Worm (Caenorhabditis elegans) whole organism, late embryonic: Measurements from ENCODE around the gene nhr-7.

Source experiments
- K02D7.2 ChIP-seq: sonication (generic microtip); optimal IDR thresholded peaks from 2 replicates; lab custom pipeline; 2017; ENCODE audit warnings: mild to moderate bottlenecking, missing genetic modification characterization, missing compliant biosample characterization
- ahr-1 ChIP-seq: sonication (generic microtip); optimal IDR thresholded peaks from 2 replicates; lab custom pipeline; 2016; ENCODE audit warnings: missing genetic modification characterization, missing compliant biosample characterization
- ama-1 ChIP-seq: fragments of 150-350 bp; optimal IDR thresholded peaks from 2 replicates; lab custom pipeline; 2014
- ceh-30 ChIP-seq: fragments of 150-350 bp; optimal IDR thresholded peaks from 2 replicates; lab custom pipeline; 2014; ENCODE audit warnings: missing biosample characterization, missing genetic modification characterization
- fkh-10 ChIP-seq: fragments of 150-350 bp; optimal IDR thresholded peaks from 2 replicates; lab custom pipeline; 2014; ENCODE audit warnings: missing biosample characterization, missing genetic modification reagents, missing genetic modification characterization
- hlh-13 ChIP-seq: fragments of 200-800 bp; sonication (Bioruptor generic); optimal IDR thresholded peaks from 2 replicates; lab custom pipeline; 2018; ENCODE audit warnings: mild to moderate bottlenecking, missing genetic modification characterization, missing compliant biosample characterization
- nhr-11 ChIP-seq: fragments of 150-350 bp; optimal IDR thresholded peaks from 2 replicates; lab custom pipeline; 2014; ENCODE audit warnings: missing biosample characterization, missing genetic modification characterization
- ref-2 ChIP-seq: sonication (generic microtip); optimal IDR thresholded peaks from 2 replicates; lab custom pipeline; 2016; ENCODE audit warnings: missing genetic modification characterization, missing compliant biosample characterization

ce11 chrIV:11271262-11271661 lies at the start of gene nhr-7:
- TF ChIP-seq ama-1 (lab: Kevin White, UChicago) (no peak), ref-2 (tag; lab: Kevin White, UChicago) (no peak), fkh-10 (GFP tag; lab: Kevin White, UChicago) (no peak), nhr-11 (no peak), ceh-30 (tag; lab: Kevin White, UChicago) (no peak), K02D7.2 (tag; lab: Kevin White, UChicago) (no peak), hlh-13 (GFP tag; lab: Kevin White, UChicago) (no peak), ahr-1 (tag; lab: Kevin White, UChicago) (no peak)
